Worm (Caenorhabditis elegans): ENCODE measurements around the gene nse-4.

DNA sequence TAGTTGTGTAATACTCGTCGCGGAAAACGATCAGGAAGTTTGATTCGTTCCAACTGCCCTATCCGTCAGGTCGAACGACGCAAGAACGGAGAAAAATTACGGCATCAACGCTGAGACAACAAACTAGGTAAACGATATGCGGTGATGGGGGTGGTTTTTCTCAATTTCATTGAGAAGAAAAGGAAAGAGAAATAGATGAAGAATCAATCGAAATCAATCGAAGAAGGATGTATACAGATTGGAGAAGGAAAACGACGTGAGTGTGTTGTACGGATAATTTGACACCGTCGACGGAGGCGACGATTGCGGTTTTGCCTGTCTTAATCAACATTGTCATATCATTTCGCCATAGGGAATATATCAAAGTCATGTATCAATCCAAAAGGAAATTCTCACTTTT lies 13.3 kb downstream of the nse-4 start:
- TF ChIP-seq pes-1 (GFP tag; IDR thresholded peaks at IDR 0.05) (no peak), ama-1 (optimal IDR thresholded peaks at IDR 0.05) (no peak), tra-4 (tag; optimal IDR thresholded peaks at IDR 0.05) (no peak), tbx-11 (GFP tag; IDR thresholded peaks at IDR 0.05) (no peak), flt-1 (GFP tag; IDR thresholded peaks at IDR 0.05) (no peak), F13C5.2 (tag; optimal IDR thresholded peaks at IDR 0.05) (no peak), aly-1 (tag; optimal IDR thresholded peaks at IDR 0.05) (no peak), ceh-13 (GFP tag; optimal IDR thresholded peaks at IDR 0.05) (no peak), tbx-37 (GFP tag; conservative IDR thresholded peaks at IDR 0.05) (no peak), sea-1 (GFP tag; conservative IDR thresholded peaks at IDR 0.05) (no peak)

All from whole organism, early embryonic.